Worm (Caenorhabditis elegans) whole organism, L4/young adult: ENCODE measurements around the gene T20D4.19.
"Not testable (repeated sequence)": the region's sequence is repeated elsewhere in the genome, so short reads cannot be mapped to it uniquely, and the experiment has no call there.

Experiments used
- W03F9.2 ChIP-seq: fragments of 150-350 bp; optimal IDR thresholded peaks from 2 replicates; lab custom pipeline; 2014; ENCODE audit warnings: missing biosample characterization, missing genetic modification characterization
- dao-5 ChIP-seq: sonication (generic microtip); optimal IDR thresholded peaks from 2 replicates; lab custom pipeline; 2016; ENCODE audit warnings: missing genotype, missing genetic modification characterization, moderate library complexity, missing compliant biosample characterization
- him-1 ChIP-seq: sonication (generic microtip); optimal IDR thresholded peaks from 2 replicates; lab custom pipeline; 2016; ENCODE audit warnings: missing genotype, missing genetic modification reagents, missing genetic modification characterization, missing compliant biosample characterization

The T20D4.19 gene

ce11 chrV:3450351-3450750 lies 18.9 kb upstream of the T20D4.19 start:
- TF ChIP-seq dao-5 (tag; lab: Kevin White, UChicago) (no peak), him-1 (tag; lab: Kevin White, UChicago) (no peak), W03F9.2 (tag; lab: Kevin White, UChicago) (no peak)

ce11 chrV:3449810-3450209 lies 18.4 kb upstream of the T20D4.19 start:
- TF ChIP-seq him-1 (tag; lab: Kevin White, UChicago) (no peak), dao-5 (tag; lab: Kevin White, UChicago) (no peak), W03F9.2 (tag; lab: Kevin White, UChicago) (no peak)

ce11 chrV:3445090-3445832 lies 13.8 kb upstream of the T20D4.19 start:
- no peak for TF ChIP-seq him-1 (tag; lab: Kevin White, UChicago)
- no peak for TF ChIP-seq dao-5 (tag; lab: Kevin White, UChicago)
- TF ChIP-seq W03F9.2 (tag; lab: Kevin White, UChicago): no peak

ce11 chrV:3444777-3445089 lies 13.3 kb upstream of the T20D4.19 start, which contains the start of gene cfz-2:
TSS of gene cfz-2 (minus strand) at chrV:3444877.
- TF ChIP-seq W03F9.2 (tag; lab: Kevin White, UChicago): no peak
- no peak for TF ChIP-seq him-1 (tag; lab: Kevin White, UChicago)
- no peak for TF ChIP-seq dao-5 (tag; lab: Kevin White, UChicago)

- no peak for TF ChIP-seq dao-5 (tag; lab: Kevin White, UChicago)
- TF ChIP-seq W03F9.2 (tag; lab: Kevin White, UChicago): no peak
- TF ChIP-seq him-1 (tag; lab: Kevin White, UChicago): no peak
These were observed 11.2 kb upstream of the T20D4.19 start for ce11 chrV:3442609-3443008.

- no peak for TF ChIP-seq him-1 (tag; lab: Kevin White, UChicago)
- TF ChIP-seq W03F9.2 (tag; lab: Kevin White, UChicago): no peak
- TF ChIP-seq dao-5 (tag; lab: Kevin White, UChicago): no peak
These were observed 2.7 kb downstream of the T20D4.19 start, which contains the start of gene srab-20 for ce11 chrV:3428697-3429096. TSS of gene srab-20 (plus strand) at chrV:3428997.

ce11 chrV:3426076-3426475 lies 5.4 kb downstream of the T20D4.19 start, which contains the start of gene srab-22:
TSS of gene srab-22 (plus strand) at chrV:3426376.
- no peak for TF ChIP-seq W03F9.2 (tag; lab: Kevin White, UChicago)
- TF ChIP-seq dao-5 (tag; lab: Kevin White, UChicago): no peak

ce11 chrV:3424341-3424740 lies 7.1 kb downstream of the T20D4.19 start, which contains the start of gene srab-21:
TSS of gene srab-21 (minus strand) at chrV:3424441.
- TF ChIP-seq dao-5 (tag; lab: Kevin White, UChicago) (no peak), W03F9.2 (tag; lab: Kevin White, UChicago) (no peak), him-1 (tag; lab: Kevin White, UChicago) (no peak)

ce11 chrV:3417928-3418327 lies 13.5 kb downstream of the T20D4.19 start, which contains the start of gene T20D4.3:
TSS of gene T20D4.3 (plus strand) at chrV:3418228.
- no peak for TF ChIP-seq him-1 (tag; lab: Kevin White, UChicago)
- no peak for TF ChIP-seq dao-5 (tag; lab: Kevin White, UChicago)

ce11 chrV:3413010-3413409 lies 18.4 kb downstream of the T20D4.19 start, which contains the start of gene txt-11:
TSS of gene txt-11 (plus strand) at chrV:3413310.
- TF ChIP-seq W03F9.2 (tag; lab: Kevin White, UChicago) (no peak), him-1 (tag; lab: Kevin White, UChicago) (no peak), dao-5 (tag; lab: Kevin White, UChicago) (no peak)

ce11 chrV:3410098-3410570 lies 21.3 kb downstream of the T20D4.19 start, which contains the start of gene arrd-22:
TSS of gene arrd-22 (plus strand) at chrV:3410520.
- TF ChIP-seq dao-5 (tag; lab: Kevin White, UChicago) (no peak), W03F9.2 (tag; lab: Kevin White, UChicago) (no peak), him-1 (tag; lab: Kevin White, UChicago) (no peak)

ce11 chrV:3409498-3409897 lies 21.9 kb downstream of the T20D4.19 start:
- TF ChIP-seq him-1 (tag; lab: Kevin White, UChicago) (no peak), W03F9.2 (tag; lab: Kevin White, UChicago) (no peak), dao-5 (tag; lab: Kevin White, UChicago) (no peak)

ce11 chrV:3408602-3409001 lies 22.8 kb downstream of the T20D4.19 start, which contains the start of gene T20D4.7:
TSS of gene T20D4.7 (plus strand) at chrV:3408902.
- TF ChIP-seq him-1 (tag; lab: Kevin White, UChicago) (no peak), dao-5 (tag; lab: Kevin White, UChicago) (no peak), W03F9.2 (tag; lab: Kevin White, UChicago) (no peak)

- not testable (repeated sequence) for TF ChIP-seq him-1, dao-5, W03F9.2 (tag; lab: Kevin White, UChicago)
These were observed 31.5 kb downstream of the T20D4.19 start, which contains the start of gene T20D4.10 for ce11 chrV:3399952-3400351. TSS of gene T20D4.10 (plus strand) at chrV:3400252.
